Worm (Caenorhabditis elegans): ENCODE measurements around the gene F53A9.7.

The F53A9.7 gene

ce11 chrX:8737801-8738200, 21.1 kb upstream of the F53A9.7 start:
- TF ChIP-seq Y95B8A.8 (GFP tag; IDR thresholded peaks at IDR 0.05) (no peak), hmg-1.2 (GFP tag; IDR thresholded peaks at IDR 0.05) (no peak), let-607 (tag; optimal IDR thresholded peaks at IDR 0.05) (no peak), F57A8.1 (GFP tag; optimal IDR thresholded peaks at IDR 0.05) (no peak), ztf-26 (tag; optimal IDR thresholded peaks at IDR 0.05) (no peak), rpc-1 (optimal IDR thresholded peaks at IDR 0.05) (no peak), rpc-1 (tag; optimal IDR thresholded peaks at IDR 0.05) (no peak), ztf-6 (GFP tag; IDR thresholded peaks at IDR 0.05) (no peak), ztf-18 (tag; optimal IDR thresholded peaks at IDR 0.05) (no peak), cebp-1 (GFP tag; IDR thresholded peaks at IDR 0.05) (no peak), cebp-1 (tag; optimal IDR thresholded peaks at IDR 0.05) (no peak), lin-54 (GFP tag; optimal IDR thresholded peaks at IDR 0.05) (no peak), let-526 (GFP tag; IDR thresholded peaks at IDR 0.05) (no peak), nfyb-1 (GFP tag; IDR thresholded peaks at IDR 0.05) (no peak), F23B12.7 (tag; optimal IDR thresholded peaks at IDR 0.05; ENCODE audit: insufficient read depth) (no peak), hlh-12 (tag; optimal IDR thresholded peaks at IDR 0.05) (no peak), lin-40 (tag; optimal IDR thresholded peaks at IDR 0.05) (no peak), lin-26 (GFP tag; IDR thresholded peaks at IDR 0.05) (no peak), egl-44 (GFP tag; IDR thresholded peaks at IDR 0.05) (no peak), chd-7 (tag; optimal IDR thresholded peaks at IDR 0.05) (no peak), D2030.7 (GFP tag; IDR thresholded peaks at IDR 0.05) (no peak)

- peak; percentile 53 for TF ChIP-seq nhr-80 (tag; optimal IDR thresholded peaks at IDR 0.05)
- peak; percentile 45; the same call in 1 of the 2 replicates for TF ChIP-seq hmg-1.2 (GFP tag; IDR thresholded peaks at IDR 0.05)
- TF ChIP-seq somi-1 (GFP tag; optimal IDR thresholded peaks at IDR 0.05): no peak
- peak; percentile 62 for TF ChIP-seq mcd-1 (GFP tag; IDR thresholded peaks at IDR 0.05)
- no peak for TF ChIP-seq nfya-2 (GFP tag; IDR thresholded peaks at IDR 0.05)
- no peak for TF ChIP-seq ztf-22 (GFP tag; optimal IDR thresholded peaks at IDR 0.05)
- TF ChIP-seq nfya-1 (tag; optimal IDR thresholded peaks at IDR 0.05; ENCODE audit: borderline replicate concordance, insufficient read depth): no peak
- no peak for TF ChIP-seq egl-18 (GFP tag; IDR thresholded peaks at IDR 0.05)
- TF ChIP-seq lsy-27 (tag; optimal IDR thresholded peaks at IDR 0.05; ENCODE audit: borderline replicate concordance, insufficient read depth): no peak
- TF ChIP-seq lag-1 (GFP tag; IDR thresholded peaks at IDR 0.05): no peak
- no peak for TF ChIP-seq C06A6.2 (GFP tag; conservative IDR thresholded peaks at IDR 0.05)
- TF ChIP-seq tlf-1 (GFP tag; optimal IDR thresholded peaks at IDR 0.05): no peak
- no peak for TF ChIP-seq let-526 (GFP tag; IDR thresholded peaks at IDR 0.05)
- TF ChIP-seq lin-40 (tag; optimal IDR thresholded peaks at IDR 0.05): peak; percentile 19
- TF ChIP-seq nhr-179 (tag; optimal IDR thresholded peaks at IDR 0.05): no peak
- TF ChIP-seq attf-5 (GFP tag; optimal IDR thresholded peaks at IDR 0.05): peak; percentile 64
- TF ChIP-seq efl-1 (GFP tag; optimal IDR thresholded peaks at IDR 0.05): no peak
- no peak for TF ChIP-seq lin-26 (GFP tag; IDR thresholded peaks at IDR 0.05)
- no peak for TF ChIP-seq fkh-3 (tag; optimal IDR thresholded peaks at IDR 0.05)
- no peak for TF ChIP-seq bed-2 (GFP tag; IDR thresholded peaks at IDR 0.05)
- TF ChIP-seq Y53G8AR.9 (GFP tag; conservative IDR thresholded peaks at IDR 0.05): no peak
- peak; percentile 34 for TF ChIP-seq K12H6.12 (tag; optimal IDR thresholded peaks at IDR 0.05)
- no peak for TF ChIP-seq mes-4 (tag; optimal IDR thresholded peaks at IDR 0.05)
- TF ChIP-seq dox-1 (GFP tag; IDR thresholded peaks at IDR 0.05): no peak
- no peak for TF ChIP-seq zim-3 (tag; optimal IDR thresholded peaks at IDR 0.05)
- no peak for TF ChIP-seq xnd-1 (tag; optimal IDR thresholded peaks at IDR 0.05)
- TF ChIP-seq tbx-9 (tag; optimal IDR thresholded peaks at IDR 0.05; ENCODE audit: borderline replicate concordance): no peak
- TF ChIP-seq snpc-1.3 (tag; optimal IDR thresholded peaks at IDR 0.05; ENCODE audit: insufficient read depth): no peak
- no peak for TF ChIP-seq B0261.1 (tag; optimal IDR thresholded peaks at IDR 0.05)
- TF ChIP-seq nhr-90 (tag; optimal IDR thresholded peaks at IDR 0.05): no peak
- no peak for TF ChIP-seq hmg-20 (GFP tag; IDR thresholded peaks at IDR 0.05)
- TF ChIP-seq F10E7.11 (tag; optimal IDR thresholded peaks at IDR 0.05): no peak
Observed at ce11 chrX:8736965-8737464, 20.3 kb upstream of the F53A9.7 start, which contains the start of gene M02D8.3. TSS of gene M02D8.3 (minus strand) at chrX:8737015.

All from whole organism, young adult.